Worm (Caenorhabditis elegans) whole organism, mixed stage, embryonic: ENCODE measurements around the gene C17H11.4.

Experiments
- M03D4.4 ChIP-seq: sonication (generic microtip); optimal IDR thresholded peaks from 2 replicates; lab custom pipeline; 2017; ENCODE audit warnings: mild to moderate bottlenecking, missing genetic modification characterization, missing compliant biosample characterization
- bed-3 ChIP-seq: fragments of 200-800 bp; sonication (Bioruptor generic); optimal IDR thresholded peaks from 3 replicates; lab custom pipeline; 2018; ENCODE audit warnings: mild to moderate bottlenecking, missing genetic modification characterization, moderate library complexity, missing compliant biosample characterization
- blmp-1 ChIP-seq: fragments of 150-350 bp; optimal IDR thresholded peaks from 2 replicates; lab custom pipeline; 2014; ENCODE audit warnings: missing biosample characterization, missing genetic modification characterization
- ceh-39 ChIP-seq: fragments of 150-350 bp; optimal IDR thresholded peaks from 2 replicates; lab custom pipeline; 2014; ENCODE audit warnings: missing biosample characterization, missing genetic modification characterization
- ceh-43 ChIP-seq: fragments of 200-800 bp; sonication (Bioruptor generic); optimal IDR thresholded peaks from 2 replicates; lab custom pipeline; 2018; ENCODE audit warnings: mild to moderate bottlenecking, missing genetic modification characterization, moderate library complexity, missing compliant biosample characterization
- ceh-83 ChIP-seq: fragments of 200-800 bp; sonication (Bioruptor generic); optimal IDR thresholded peaks from 2 replicates; lab custom pipeline; 2018; ENCODE audit warnings: mild to moderate bottlenecking, missing genetic modification characterization, missing compliant biosample characterization
- ces-1 ChIP-seq: fragments of 150-350 bp; optimal IDR thresholded peaks from 2 replicates; lab custom pipeline; 2014; ENCODE audit warnings: missing biosample characterization, missing genetic modification reagents, missing genetic modification characterization
- cnd-1 ChIP-seq: fragments of 200-800 bp; sonication (Bioruptor generic); optimal IDR thresholded peaks from 2 replicates; lab custom pipeline; 2018; ENCODE audit warnings: mild to moderate bottlenecking, missing genetic modification characterization, missing compliant biosample characterization
- drap-1 ChIP-seq: fragments of 200-800 bp; sonication (Bioruptor generic); optimal IDR thresholded peaks from 3 replicates; lab custom pipeline; 2018; ENCODE audit warnings: mild to moderate bottlenecking, missing genetic modification characterization, missing compliant biosample characterization
- elt-1 ChIP-seq: sonication (generic microtip); optimal IDR thresholded peaks from 2 replicates; lab custom pipeline; 2017; ENCODE audit warnings: missing genetic modification characterization, mild to moderate bottlenecking, missing compliant biosample characterization, antibody characterized with exemption, moderate library complexity, borderline replicate concordance; ENCODE audit not compliant: insufficient read depth
- elt-3 ChIP-seq: fragments of 150-350 bp; optimal IDR thresholded peaks from 2 replicates; lab custom pipeline; 2014; ENCODE audit warnings: missing biosample characterization, missing genetic modification characterization
- flh-1 ChIP-seq: fragments of 200-800 bp; sonication (Bioruptor generic); optimal IDR thresholded peaks from 2 replicates; lab custom pipeline; 2018; ENCODE audit warnings: mild to moderate bottlenecking, missing genetic modification characterization, moderate library complexity, missing compliant biosample characterization
- ham-2 ChIP-seq: fragments of 200-800 bp; sonication (Bioruptor generic); optimal IDR thresholded peaks from 2 replicates; lab custom pipeline; 2018; ENCODE audit warnings: mild to moderate bottlenecking, missing genetic modification characterization, missing compliant biosample characterization
- hlh-1 ChIP-seq: fragments of 150-350 bp; optimal IDR thresholded peaks from 2 replicates; lab custom pipeline; 2014; ENCODE audit warnings: missing biosample characterization, missing genetic modification reagents, missing genetic modification characterization
- lin-13 ChIP-seq: fragments of 150-350 bp; optimal IDR thresholded peaks from 2 replicates; lab custom pipeline; 2014; ENCODE audit warnings: missing biosample characterization, missing genetic modification characterization
- lin-32 ChIP-seq: fragments of 200-800 bp; sonication (Bioruptor generic); optimal IDR thresholded peaks from 2 replicates; lab custom pipeline; 2018; ENCODE audit warnings: mild to moderate bottlenecking, missing genetic modification characterization, missing compliant biosample characterization
- lsy-2 ChIP-seq: fragments of 150-350 bp; optimal IDR thresholded peaks from 2 replicates; lab custom pipeline; 2014; ENCODE audit warnings: missing biosample characterization, missing genetic modification characterization
- mab-5 ChIP-seq: fragments of 150-350 bp; optimal IDR thresholded peaks from 2 replicates; lab custom pipeline; 2014; ENCODE audit warnings: missing biosample characterization, missing genetic modification characterization
- mep-1 ChIP-seq: fragments of 150-350 bp; optimal IDR thresholded peaks from 2 replicates; lab custom pipeline; 2017; ENCODE audit warnings: missing biosample characterization, missing genetic modification reagents, missing genetic modification characterization, inconsistent platforms
- mls-2 ChIP-seq: sonication (generic microtip); optimal IDR thresholded peaks from 2 replicates; lab custom pipeline; 2016; ENCODE audit warnings: mild to moderate bottlenecking, missing genetic modification characterization, moderate library complexity, missing compliant biosample characterization
- nhr-12 ChIP-seq: fragments of 150-350 bp; optimal IDR thresholded peaks from 2 replicates; lab custom pipeline; 2014; ENCODE audit warnings: missing biosample characterization, missing genetic modification characterization
- nhr-2 ChIP-seq: fragments of 150-350 bp; optimal IDR thresholded peaks from 2 replicates; lab custom pipeline; 2014; ENCODE audit warnings: missing biosample characterization, missing genetic modification characterization
- nhr-237 ChIP-seq: fragments of 150-350 bp; optimal IDR thresholded peaks from 2 replicates; lab custom pipeline; 2014; ENCODE audit warnings: missing biosample characterization, missing genetic modification characterization
- nhr-28 ChIP-seq: fragments of 150-350 bp; optimal IDR thresholded peaks from 2 replicates; lab custom pipeline; 2014; ENCODE audit warnings: missing biosample characterization, missing genetic modification characterization
- nhr-76 ChIP-seq: sonication (generic microtip); optimal IDR thresholded peaks from 2 replicates; lab custom pipeline; 2017; ENCODE audit warnings: missing biosample characterization, missing genetic modification characterization
- pha-4 ChIP-seq: fragments of 150-350 bp; optimal IDR thresholded peaks from 2 replicates; lab custom pipeline; 2018; ENCODE audit warnings: missing biosample characterization, missing genetic modification reagents, missing genetic modification characterization
- sem-2 ChIP-seq: fragments of 200-800 bp; sonication (Bioruptor generic); optimal IDR thresholded peaks from 2 replicates; lab custom pipeline; 2018; ENCODE audit warnings: mild to moderate bottlenecking, missing genetic modification characterization, missing compliant biosample characterization
- snpc-4 ChIP-seq: fragments of 150-350 bp; optimal IDR thresholded peaks from 2 replicates; lab custom pipeline; 2014; ENCODE audit warnings: missing biosample characterization, missing genetic modification characterization
- sptf-1 ChIP-seq: sonication (generic microtip); optimal IDR thresholded peaks from 2 replicates; lab custom pipeline; 2017; ENCODE audit warnings: mild to moderate bottlenecking, missing genetic modification characterization, moderate library complexity, missing compliant biosample characterization
- tbx-8 ChIP-seq: fragments of 200-800 bp; sonication (Bioruptor generic); optimal IDR thresholded peaks from 2 replicates; lab custom pipeline; 2018; ENCODE audit warnings: mild to moderate bottlenecking, missing genetic modification characterization, moderate library complexity, missing compliant biosample characterization
- unc-120 ChIP-seq: sonication (generic microtip); optimal IDR thresholded peaks from 2 replicates; lab custom pipeline; 2017; ENCODE audit warnings: missing genetic modification characterization, missing compliant biosample characterization; ENCODE audit not compliant: poor library complexity, severe bottlenecking
- unc-39 ChIP-seq: fragments of 150-350 bp; optimal IDR thresholded peaks from 2 replicates; lab custom pipeline; 2014; ENCODE audit warnings: missing biosample characterization, missing genetic modification characterization
- unc-62 ChIP-seq: fragments of 150-350 bp; optimal IDR thresholded peaks from 2 replicates; lab custom pipeline; 2014; ENCODE audit warnings: missing biosample characterization, missing genetic modification reagents, missing genetic modification characterization
- zip-8 ChIP-seq: fragments of 150-350 bp; optimal IDR thresholded peaks from 2 replicates; lab custom pipeline; 2014; ENCODE audit warnings: missing biosample characterization, missing genetic modification characterization
- ztf-11 ChIP-seq: fragments of 150-350 bp; optimal IDR thresholded peaks from 2 replicates; lab custom pipeline; 2014; ENCODE audit warnings: missing biosample characterization, missing genetic modification characterization

The C17H11.4 gene

ce11 chrX:8216957-8217356 is 35.5 kb upstream of the C17H11.4 start:
- no peak for TF ChIP-seq nhr-12
- TF ChIP-seq nhr-2 = no peak
- TF ChIP-seq mls-2 = no peak
- TF ChIP-seq tbx-8 (GFP tag; lab: Kevin White, UChicago) = no peak
- no peak for TF ChIP-seq ces-1 (GFP tag; lab: Kevin White, UChicago)
- TF ChIP-seq unc-62 (GFP tag; lab: Kevin White, UChicago) = no peak
- no peak for TF ChIP-seq M03D4.4 (tag; lab: Kevin White, UChicago)
- TF ChIP-seq sptf-1 (tag; lab: Kevin White, UChicago) = no peak
- TF ChIP-seq mep-1 (tag; lab: Kevin White, UChicago) = no peak
- TF ChIP-seq lsy-2 (tag; lab: Kevin White, UChicago) = no peak
- TF ChIP-seq lin-32 = no peak
- TF ChIP-seq ceh-83 = no peak
- TF ChIP-seq hlh-1 (tag; lab: Kevin White, UChicago) = no peak
- no peak for TF ChIP-seq ceh-43 (GFP tag; lab: Kevin White, UChicago)
- TF ChIP-seq unc-39 (tag; lab: Kevin White, UChicago) = no peak
- no peak for TF ChIP-seq bed-3
- TF ChIP-seq drap-1 (GFP tag; lab: Kevin White, UChicago) = no peak
- no peak for TF ChIP-seq mab-5 (tag; lab: Kevin White, UChicago)
- no peak for TF ChIP-seq ham-2

- TF ChIP-seq pha-4 (tag; lab: Kevin White, UChicago) (no peak), ztf-11 (no peak), zip-8 (no peak), hlh-1 (tag; lab: Kevin White, UChicago) (no peak), mls-2 (no peak), bed-3 (no peak), nhr-237 (tag; lab: Kevin White, UChicago) (no peak)
Measured at ce11 chrX:8214424-8215115, 33.1 kb upstream of the C17H11.4 start, which contains the start of gene C47D2.1. TSS of gene C47D2.1 (plus strand) at chrX:8215065.

ce11 chrX:8210999-8211398 is 29.6 kb upstream of the C17H11.4 start, which contains the start of gene cdd-1:
TSS of gene cdd-1 (minus strand) at chrX:8211149.
- TF ChIP-seq zip-8 (no peak), blmp-1 (tag; lab: Kevin White, UChicago) (no peak), nhr-76 (tag; lab: Kevin White, UChicago) (no peak), elt-3 (no peak), M03D4.4 (tag; lab: Kevin White, UChicago) (no peak)

- TF ChIP-seq blmp-1 (tag; lab: Kevin White, UChicago) = no peak
- TF ChIP-seq bed-3 = no peak
- no peak for TF ChIP-seq ztf-11
- peak; percentile 7 for TF ChIP-seq lin-13
- TF ChIP-seq cnd-1 (tag; lab: Kevin White, UChicago) = peak; percentile 75
- TF ChIP-seq ceh-43 (GFP tag; lab: Kevin White, UChicago) = no peak
- TF ChIP-seq pha-4 (tag; lab: Kevin White, UChicago) = no peak
- no peak for TF ChIP-seq nhr-12
- no peak for TF ChIP-seq ceh-39 (tag; lab: Kevin White, UChicago)
- TF ChIP-seq elt-1 (tag; lab: Kevin White, UChicago) = no peak
- TF ChIP-seq nhr-28 (tag; lab: Kevin White, UChicago) = no peak
- no peak for TF ChIP-seq tbx-8 (GFP tag; lab: Kevin White, UChicago)
- no peak for TF ChIP-seq drap-1 (GFP tag; lab: Kevin White, UChicago)
- TF ChIP-seq nhr-2 = no peak
- TF ChIP-seq unc-62 (GFP tag; lab: Kevin White, UChicago) = peak; percentile 41
- TF ChIP-seq nhr-237 (tag; lab: Kevin White, UChicago) = no peak
- peak; percentile 35 for TF ChIP-seq unc-120 (tag; lab: Kevin White, UChicago)
- TF ChIP-seq ham-2 = no peak
- no peak for TF ChIP-seq zip-8
- no peak for TF ChIP-seq elt-3
- peak; percentile 3 for TF ChIP-seq lsy-2 (tag; lab: Kevin White, UChicago)
- TF ChIP-seq sptf-1 (tag; lab: Kevin White, UChicago) = peak; percentile 22
- TF ChIP-seq ces-1 (GFP tag; lab: Kevin White, UChicago) = peak; percentile 26
- no peak for TF ChIP-seq snpc-4 (tag; lab: Kevin White, UChicago)
- TF ChIP-seq unc-39 (tag; lab: Kevin White, UChicago) = no peak
- no peak for TF ChIP-seq mls-2
- TF ChIP-seq ceh-83 = no peak
- no peak for TF ChIP-seq mab-5 (tag; lab: Kevin White, UChicago)
- no peak for TF ChIP-seq nhr-76 (tag; lab: Kevin White, UChicago)
- TF ChIP-seq mep-1 (tag; lab: Kevin White, UChicago) = peak; percentile 62
- no peak for TF ChIP-seq flh-1 (GFP tag; lab: Kevin White, UChicago)
- peak; percentile 28 for TF ChIP-seq lin-32
- no peak for TF ChIP-seq sem-2 (GFP tag; lab: Kevin White, UChicago)
- peak; percentile 5 for TF ChIP-seq hlh-1 (tag; lab: Kevin White, UChicago)
- TF ChIP-seq M03D4.4 (tag; lab: Kevin White, UChicago) = no peak
Measured at ce11 chrX:8205919-8206318, 24.5 kb upstream of the C17H11.4 start.
